Fruit fly (Drosophila melanogaster): ENCODE measurements around the gene Mcm7.

- TF ChIP-seq CHES-1-like (GFP tag; optimal IDR thresholded peaks at IDR 0.05) (no peak), Poxn (GFP tag; IDR thresholded peaks at IDR 0.05) (no peak), hkb (optimal IDR thresholded peaks at IDR 0.05) (no peak), hkb (GFP tag; IDR thresholded peaks at IDR 0.05) (no peak), Bgb (GFP tag; IDR thresholded peaks at IDR 0.05; ENCODE audit: partially characterized antibody) (no peak), lola (GFP tag; optimal IDR thresholded peaks at IDR 0.05) (no peak), pita (GFP tag; optimal IDR thresholded peaks at IDR 0.05) (no peak), so (GFP tag; IDR thresholded peaks at IDR 0.05) (no peak), CG11695 (GFP tag; IDR thresholded peaks at IDR 0.05) (no peak), CG15696 (tag; optimal IDR thresholded peaks at IDR 0.05) (no peak), pfk (GFP tag; optimal IDR thresholded peaks at IDR 0.05) (no peak), cas (GFP tag; IDR thresholded peaks at IDR 0.05) (no peak), slp2 (GFP tag; optimal IDR thresholded peaks at IDR 0.05) (no peak)
These were observed 13.7 kb downstream of the Mcm7 start, which contains the start of gene TrpA1 for dm6 chr3L:8905100-8905499.
